Worm (Caenorhabditis elegans) whole organism, L4/young adult: ENCODE measurements around the gene idpp-5.

Experiments
- W03F9.2 ChIP-seq: fragments of 150-350 bp; optimal IDR thresholded peaks from 2 replicates; lab custom pipeline; 2014; ENCODE audit warnings: missing biosample characterization, missing genetic modification characterization
- dao-5 ChIP-seq: sonication (generic microtip); optimal IDR thresholded peaks from 2 replicates; lab custom pipeline; 2016; ENCODE audit warnings: missing genotype, missing genetic modification characterization, moderate library complexity, missing compliant biosample characterization
- him-1 ChIP-seq: sonication (generic microtip); optimal IDR thresholded peaks from 2 replicates; lab custom pipeline; 2016; ENCODE audit warnings: missing genotype, missing genetic modification reagents, missing genetic modification characterization, missing compliant biosample characterization

DNA sequence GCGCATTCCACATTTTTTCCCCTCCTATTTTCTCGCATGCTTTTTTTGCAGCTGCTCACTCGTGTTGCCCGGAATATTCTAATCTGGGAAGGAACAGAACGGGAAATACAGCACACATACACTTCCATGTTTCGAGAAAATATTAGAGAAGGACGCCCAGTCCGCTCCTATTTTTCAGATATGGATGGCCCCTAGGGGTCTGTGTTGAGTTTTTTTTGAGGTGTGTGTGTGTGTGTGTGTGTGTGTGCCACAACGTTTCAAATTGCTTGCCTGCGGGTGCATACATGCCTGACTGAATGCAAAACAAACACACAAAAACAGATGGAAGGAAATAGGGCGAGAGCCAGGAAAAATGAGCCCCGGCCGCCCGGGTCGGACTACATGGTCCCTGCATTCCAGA is 29.0 kb upstream of the idpp-5 start:
- no peak for TF ChIP-seq him-1 (tag; lab: Kevin White, UChicago)
- no peak for TF ChIP-seq dao-5
- no peak for TF ChIP-seq W03F9.2 (tag; lab: Kevin White, UChicago)
